Fruit fly (Drosophila melanogaster): ENCODE measurements around the gene Jhbp15.

Jhbp15 gene

dm6 chr3R:21064000-21064924 is 13.5 kb upstream of the Jhbp15 start, which contains the start of gene Cortactin (continued):
- TF ChIP-seq CG6272 (GFP tag; IDR thresholded peaks at IDR 0.05) (0 out of 2 replicates have a peak, but pooled peaks have one; percentile 14), CG12155 (GFP tag; optimal IDR thresholded peaks at IDR 0.05) (peak; percentile 57), dpn (GFP tag; optimal IDR thresholded peaks at IDR 0.05) (peak in 1 of 2 experiments; percentile 1), CG17829 (tag; optimal IDR thresholded peaks at IDR 0.05) (peak; percentile 10), CG6813 (GFP tag; optimal IDR thresholded peaks at IDR 0.05) (no peak), CG3726 (GFP tag; IDR thresholded peaks at IDR 0.05) (no peak), yki (optimal IDR thresholded peaks at IDR 0.05) (no peak), CG34224 (GFP tag; IDR thresholded peaks at IDR 0.05; ENCODE audit: partially characterized antibody) (peak; percentile 88), mirr (GFP tag; optimal IDR thresholded peaks at IDR 0.05) (peak; percentile 9), Rfx (GFP tag; IDR thresholded peaks at IDR 0.05) (peak; percentile 42; the same call in 1 of the 2 replicates), CG3065 (GFP tag; optimal IDR thresholded peaks at IDR 0.05) (no peak), Dref (GFP tag; IDR thresholded peaks at IDR 0.05) (peak; percentile 100), Hsf (GFP tag; optimal IDR thresholded peaks at IDR 0.05) (no peak), sna (GFP tag; IDR thresholded peaks at IDR 0.05; ENCODE audit: partially characterized antibody) (peak; percentile 89), CG3847 (GFP tag; IDR thresholded peaks at IDR 0.05) (peak; percentile 25; the same call in 1 of the 2 replicates), mld (GFP tag; IDR thresholded peaks at IDR 0.05; ENCODE audit: partially characterized antibody) (peak; percentile 70), stwl (tag; optimal IDR thresholded peaks at IDR 0.05) (peak; percentile 88), CG18011 (GFP tag; optimal IDR thresholded peaks at IDR 0.05) (peak; percentile 98), vnd (GFP tag; IDR thresholded peaks at IDR 0.05; ENCODE audit: partially characterized antibody) (peak; percentile 82), CG18262 (tag; optimal IDR thresholded peaks at IDR 0.05) (no peak), tna (GFP tag; IDR thresholded peaks at IDR 0.05; ENCODE audit: partially characterized antibody) (peak; percentile 91), CG13894 (tag; optimal IDR thresholded peaks at IDR 0.05) (peak; percentile 51), grn (GFP tag; optimal IDR thresholded peaks at IDR 0.05) (peak; percentile 95), Oaz (GFP tag; IDR thresholded peaks at IDR 0.05) (no peak), CG12769 (tag; optimal IDR thresholded peaks at IDR 0.05) (peak; percentile 45), knrl (GFP tag; IDR thresholded peaks at IDR 0.05; ENCODE audit: partially characterized antibody) (peak; percentile 83), CG11560 (tag; IDR thresholded peaks at IDR 0.05) (peak; percentile 100), YL-1 (GFP tag; optimal IDR thresholded peaks at IDR 0.05) (peak; percentile 30), CG33213 (GFP tag; optimal IDR thresholded peaks at IDR 0.05) (peak; percentile 32), CG1024 (GFP tag; IDR thresholded peaks at IDR 0.05) (no peak), sqz (GFP tag; optimal IDR thresholded peaks at IDR 0.05) (no peak), sob (GFP tag; IDR thresholded peaks at IDR 0.05) (0 out of 2 replicates have a peak, but pooled peaks have one; percentile 19), Eip74EF (GFP tag; optimal IDR thresholded peaks at IDR 0.05) (peak in 1 of 2 experiments; percentile 9), CG17912 (GFP tag; optimal IDR thresholded peaks at IDR 0.05) (peak; percentile 34), CG10267 (tag; optimal IDR thresholded peaks at IDR 0.05) (peak; percentile 33), CG9437 (GFP tag; optimal IDR thresholded peaks at IDR 0.05) (peak; percentile 16), CG12659 (GFP tag; optimal IDR thresholded peaks at IDR 0.05) (peak; percentile 62), Sry-δ (GFP tag; optimal IDR thresholded peaks at IDR 0.05) (peak; percentile 84), Pdp1 (GFP tag; optimal IDR thresholded peaks at IDR 0.05) (peak in 1 of 2 experiments; percentile 85), MESR4 (GFP tag; optimal IDR thresholded peaks at IDR 0.05) (peak; percentile 90), CG10209 (GFP tag; optimal IDR thresholded peaks at IDR 0.05) (no peak), chm (GFP tag; IDR thresholded peaks at IDR 0.05) (peak; percentile 34; the same call in 1 of the 2 replicates), unc-4 (GFP tag; IDR thresholded peaks at IDR 0.05; ENCODE audit: partially characterized antibody) (peak; percentile 87), kay (GFP tag; optimal IDR thresholded peaks at IDR 0.05) (peak; percentile 48), row (GFP tag; IDR thresholded peaks at IDR 0.05) (peak; percentile 58), onecut (GFP tag; IDR thresholded peaks at IDR 0.05) (peak; percentile 27; the same call in 1 of the 2 replicates), CG2116 (GFP tag; optimal IDR thresholded peaks at IDR 0.05) (peak; percentile 69)

All from whole organism, embryonic.